Worm (Caenorhabditis elegans): Measurements from ENCODE around the gene nlp-81.
A peak's percentile ranks its signal among the peaks of the same experiment; 100 is the strongest.

ce11 chrIV:3160785-3161184 is 15.1 kb downstream of the nlp-81 start:
- TF ChIP-seq klf-2 (GFP tag; conservative IDR thresholded peaks at IDR 0.05) (no peak), flt-1 (GFP tag; IDR thresholded peaks at IDR 0.05) (no peak), ref-1 (GFP tag; conservative IDR thresholded peaks at IDR 0.05) (no peak), ztf-29 (GFP tag; IDR thresholded peaks at IDR 0.05) (no peak), T22C8.4 (GFP tag; IDR thresholded peaks at IDR 0.05) (peak; percentile 96), med-1 (GFP tag; optimal IDR thresholded peaks at IDR 0.05; ENCODE audit: insufficient read depth) (no peak), cog-1 (tag; optimal IDR thresholded peaks at IDR 0.05) (peak; percentile 62)
